Worm (Caenorhabditis elegans) whole organism, L1 larva: ENCODE results near the gene arrd-6.

Experiments used
- aly-2 ChIP-seq: fragments of 150-350 bp; optimal IDR thresholded peaks from 2 replicates; lab custom pipeline; 2014; ENCODE audit warnings: missing biosample characterization, missing genetic modification characterization
- blmp-1 ChIP-seq: fragments of 150-350 bp; optimal IDR thresholded peaks from 2 replicates; lab custom pipeline; 2014; ENCODE audit warnings: missing biosample characterization, missing genetic modification characterization
- ceh-8 ChIP-seq: fragments of 200-800 bp; sonication (Bioruptor generic); optimal IDR thresholded peaks from 2 replicates; lab custom pipeline; 2018; ENCODE audit warnings: mild to moderate bottlenecking, missing genetic modification characterization, moderate library complexity, missing compliant biosample characterization
- efl-1 ChIP-seq, 4 experiments: fragments of 150-350 bp; optimal IDR thresholded peaks in 3 of 4; peaks in 1 of 4; 1 replicate in 1 of 4; 2 replicates in 3 of 4; lab custom pipeline; 2014; ENCODE audit warnings: missing biosample characterization in 2 of 4, missing genetic modification characterization in 2 of 4, missing genetic modification reagents in 2 of 4
- elt-3 ChIP-seq, 6 experiments: fragments of 150-350 bp in 1 of 6; sonication (generic microtip); optimal IDR thresholded peaks; 2 replicates each; lab custom pipeline; 2017 to 2018; ENCODE audit warnings: missing biosample characterization in 6 of 6, missing genetic modification characterization in 6 of 6, inconsistent platforms in 1 of 6
- hlh-4 ChIP-seq: sonication (generic microtip); optimal IDR thresholded peaks from 2 replicates; lab custom pipeline; 2016; ENCODE audit warnings: mild to moderate bottlenecking, missing genetic modification characterization, missing compliant biosample characterization
- isw-1 ChIP-seq: fragments of 200-800 bp; sonication (Bioruptor generic); IDR thresholded peaks from 2 replicates; pipeline ENCODE4 v1.3.6; 2022; ENCODE audit warnings: missing genetic modification characterization, missing compliant biosample characterization
- lin-14 ChIP-seq: fragments of 200-800 bp; sonication (Bioruptor generic); optimal IDR thresholded peaks from 2 replicates; lab custom pipeline; 2018; ENCODE audit warnings: mild to moderate bottlenecking, missing genetic modification characterization, moderate library complexity, missing compliant biosample characterization
- lin-15B ChIP-seq: fragments of 150-350 bp; sonication (generic microtip); optimal IDR thresholded peaks from 3 replicates; lab custom pipeline; 2014; ENCODE audit warnings: missing biosample characterization, missing genetic modification characterization
- nhr-11 ChIP-seq: fragments of 150-350 bp; optimal IDR thresholded peaks from 2 replicates; lab custom pipeline; 2014; ENCODE audit warnings: missing biosample characterization, missing genetic modification characterization
- nhr-12 ChIP-seq: sonication (generic microtip); optimal IDR thresholded peaks from 2 replicates; lab custom pipeline; 2017; ENCODE audit warnings: missing biosample characterization, missing genetic modification characterization
- nhr-28 ChIP-seq: fragments of 150-350 bp; optimal IDR thresholded peaks from 2 replicates; lab custom pipeline; 2014; ENCODE audit warnings: missing biosample characterization, missing genetic modification characterization
- nhr-47 ChIP-seq: sonication (generic microtip); optimal IDR thresholded peaks from 2 replicates; lab custom pipeline; 2016; ENCODE audit warnings: mild to moderate bottlenecking, missing genetic modification characterization, moderate library complexity, missing compliant biosample characterization
- nhr-71 ChIP-seq: sonication (generic microtip); optimal IDR thresholded peaks from 2 replicates; lab custom pipeline; 2016; ENCODE audit warnings: mild to moderate bottlenecking, missing genetic modification characterization, moderate library complexity, missing compliant biosample characterization
- nhr-85 ChIP-seq: sonication (generic microtip); peaks from one replicate; lab custom pipeline; 2016; ENCODE audit warnings: missing genetic modification characterization, inconsistent platforms, missing compliant biosample characterization
- pax-3 ChIP-seq: fragments of 200-800 bp; sonication (Bioruptor generic); optimal IDR thresholded peaks from 2 replicates; lab custom pipeline; 2018; ENCODE audit warnings: mild to moderate bottlenecking, missing genetic modification characterization, moderate library complexity, missing compliant biosample characterization
- rnt-1 ChIP-seq: sonication (generic microtip); optimal IDR thresholded peaks from 2 replicates; lab custom pipeline; 2016; ENCODE audit warnings: mild to moderate bottlenecking, missing genetic modification characterization, moderate library complexity, missing compliant biosample characterization
- snpc-4 ChIP-seq: fragments of 150-350 bp; optimal IDR thresholded peaks from 2 replicates; lab custom pipeline; 2014; ENCODE audit warnings: missing biosample characterization, missing genetic modification characterization
- snu-23 ChIP-seq: sonication (generic microtip); optimal IDR thresholded peaks from 2 replicates; lab custom pipeline; 2016; ENCODE audit warnings: missing genetic modification characterization, missing compliant biosample characterization
- unc-130 ChIP-seq: fragments of 150-350 bp; optimal IDR thresholded peaks from 2 replicates; lab custom pipeline; 2017; ENCODE audit warnings: missing biosample characterization, missing genetic modification characterization, inconsistent platforms
- zag-1 ChIP-seq: fragments of 150-350 bp; optimal IDR thresholded peaks from 2 replicates; lab custom pipeline; 2014; ENCODE audit warnings: missing biosample characterization, missing genetic modification characterization

The arrd-6 gene

DNA sequence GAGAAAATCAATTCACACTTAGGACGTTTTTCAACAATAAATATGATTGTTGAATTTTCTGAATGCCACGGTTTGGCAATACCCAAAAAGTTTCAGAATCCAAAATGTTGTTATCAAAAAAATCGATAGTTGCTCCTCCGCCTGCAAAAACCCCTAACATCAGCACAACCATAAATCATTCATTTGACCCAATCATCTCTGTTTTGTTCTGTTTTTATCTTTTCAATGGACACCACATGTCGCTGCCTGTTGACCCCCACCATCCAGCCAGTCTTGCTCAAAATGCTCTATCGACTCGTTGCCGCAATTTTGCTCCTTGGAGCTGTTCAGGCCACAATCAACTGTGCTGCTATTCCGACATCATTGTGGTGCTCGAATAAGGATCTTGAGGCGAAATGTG lies 45.5 kb downstream of the arrd-6 start, which contains the start of gene F37H8.5:
F37H8.5 (plus strand) TSS at position 181 of the 400 bp plus-strand sequence.
- TF ChIP-seq snpc-4 (tag; lab: Kevin White, UChicago): no peak
- no peak for TF ChIP-seq nhr-12 (tag; lab: Kevin White, UChicago)
- no peak for TF ChIP-seq hlh-4 (tag; lab: Kevin White, UChicago)
- TF ChIP-seq unc-130 (tag; lab: Kevin White, UChicago): peak; percentile 2
- peak; percentile 59 for TF ChIP-seq rnt-1 (tag; lab: Kevin White, UChicago)
- no peak for TF ChIP-seq efl-1 (optimal IDR thresholded peaks at IDR 0.05; lab: Kevin White, UChicago)
- TF ChIP-seq efl-1 (GFP tag; optimal IDR thresholded peaks at IDR 0.05 in 1 of 2; lab: Kevin White, UChicago): peak in 1 of 2 experiments; percentile 19
- TF ChIP-seq nhr-28 (tag; lab: Kevin White, UChicago): no peak
- peak; percentile 46 for TF ChIP-seq nhr-71
- TF ChIP-seq snu-23 (GFP tag; lab: Kevin White, UChicago): no peak
- no peak for TF ChIP-seq aly-2 (tag; lab: Kevin White, UChicago)
- peak; percentile 7 for TF ChIP-seq lin-14

ce11 chrII:11192488-11192887 lies 49.9 kb downstream of the arrd-6 start:
- TF ChIP-seq nhr-11 (no peak), lin-15B (tag; lab: Kevin White, UChicago) (no peak), elt-3 (tag; optimal IDR thresholded peaks at IDR 0.05; lab: Kevin White, UChicago) (no peak), nhr-85 (tag; lab: Kevin White, UChicago) (peak; percentile 71), rnt-1 (tag; lab: Kevin White, UChicago) (no peak), efl-1 (optimal IDR thresholded peaks at IDR 0.05; lab: Kevin White, UChicago) (no peak), efl-1 (GFP tag; optimal IDR thresholded peaks at IDR 0.05 in 1 of 2; lab: Kevin White, UChicago) (peak in 1 of 2 experiments; percentile 58), pax-3 (no peak), nhr-47 (tag; lab: Kevin White, UChicago) (no peak), lin-14 (peak; percentile 14)
- TF ChIP-seq, all 84 proteins: peak for 3

- TF ChIP-seq zag-1 (tag; lab: Kevin White, UChicago): no peak
- no peak for TF ChIP-seq efl-1 (optimal IDR thresholded peaks at IDR 0.05; lab: Kevin White, UChicago)
- peak in 1 of 2 experiments; percentile 77 for TF ChIP-seq efl-1 (GFP tag; optimal IDR thresholded peaks at IDR 0.05 in 1 of 2; lab: Kevin White, UChicago)
- TF ChIP-seq blmp-1 (tag; lab: Kevin White, UChicago): peak; percentile 74
- TF ChIP-seq isw-1 (GFP tag; lab: Robert Waterston, UW): no peak
- TF ChIP-seq ceh-8 (GFP tag; lab: Kevin White, UChicago): no peak
- peak in 1 of 6 experiments; percentile 59 for TF ChIP-seq elt-3 (tag; optimal IDR thresholded peaks at IDR 0.05; lab: Kevin White, UChicago)
These were observed 51.0 kb downstream of the arrd-6 start for ce11 chrII:11193523-11193922.
